Worm (Caenorhabditis elegans): ENCODE data around the gene F58F9.8.

The F58F9.8 gene

ce11 chrIV:6279392-6279791 lies 41.4 kb downstream of the F58F9.8 start, which contains the start of gene sams-5:
TSS of gene sams-5 (minus strand) at chrIV:6279522.
- TF ChIP-seq pag-3 (tag; optimal IDR thresholded peaks at IDR 0.05; ENCODE audit: borderline replicate concordance) (no peak), elt-2 (tag; optimal IDR thresholded peaks at IDR 0.05) (peak; percentile 58)

ce11 chrIV:6282143-6282542 lies 44.2 kb downstream of the F58F9.8 start, which contains the start of gene srv-32:
TSS of gene srv-32 (minus strand) at chrIV:6282243.
- no peak for TF ChIP-seq ttx-3 (tag; optimal IDR thresholded peaks at IDR 0.05)

- TF ChIP-seq hlh-13 (GFP tag; optimal IDR thresholded peaks at IDR 0.05) = no peak
- TF ChIP-seq Y22D7AL.16 (tag; optimal IDR thresholded peaks at IDR 0.05) = no peak
- no peak for TF ChIP-seq rnt-1 (tag; optimal IDR thresholded peaks at IDR 0.05)
- no peak for TF ChIP-seq sox-4 (tag; optimal IDR thresholded peaks at IDR 0.05)
- TF ChIP-seq dve-1 (tag; optimal IDR thresholded peaks at IDR 0.05) = no peak
- TF ChIP-seq gmeb-2 (tag; optimal IDR thresholded peaks at IDR 0.05) = no peak
- TF ChIP-seq nhr-11 (tag; optimal IDR thresholded peaks at IDR 0.05) = no peak
- TF ChIP-seq hlh-15 (tag; optimal IDR thresholded peaks at IDR 0.05) = no peak
- TF ChIP-seq ahr-1 (tag; optimal IDR thresholded peaks at IDR 0.05) = no peak
- TF ChIP-seq pros-1 (tag; optimal IDR thresholded peaks at IDR 0.05) = no peak
Measured at ce11 chrIV:6284277-6284676, 46.3 kb downstream of the F58F9.8 start, which contains the start of gene ops-1. TSS of gene ops-1 (minus strand) at chrIV:6284377.

Measured in whole organism, late embryonic.